Worm (Caenorhabditis elegans) whole organism, midembryonic: Measurements from ENCODE around the gene C26F1.1.

Experiments
- klf-2 ChIP-seq: fragments of 200-800 bp; sonication (Bioruptor generic); conservative IDR thresholded peaks from 2 replicates; pipeline ENCODE4 v1.3.6; 2022; ENCODE audit warnings: missing genetic modification reagents, missing genetic modification characterization, missing compliant biosample characterization
- med-1 ChIP-seq: sonication (generic microtip); optimal IDR thresholded peaks from 2 replicates; lab custom pipeline; 2017; ENCODE audit warnings: missing genetic modification characterization, mild to moderate bottlenecking, missing compliant biosample characterization, antibody characterized with exemption, missing genetic modification reagents; ENCODE audit not compliant: insufficient read depth
- ref-1 ChIP-seq: fragments of 200-800 bp; sonication (Bioruptor generic); conservative IDR thresholded peaks from 2 replicates; pipeline ENCODE4 v1.3.6; 2022; ENCODE audit warnings: missing genetic modification reagents, missing genetic modification characterization, missing compliant biosample characterization
- tab-1 ChIP-seq: fragments of 200-800 bp; sonication (Bioruptor generic); IDR thresholded peaks from 2 replicates; pipeline ENCODE4 v1.3.6; 2022; ENCODE audit warnings: missing genetic modification characterization, missing compliant biosample characterization

ce11 chrV:7826917-7827316 lies 41.7 kb downstream of the C26F1.1 start, which contains the start of gene mig-6:
- TF ChIP-seq med-1 (GFP tag; lab: Kevin White, UChicago) (no peak), tab-1 (GFP tag; lab: Robert Waterston, UW) (no peak), ref-1 (GFP tag; lab: Robert Waterston, UW) (no peak), klf-2 (no peak)
